Fruit fly (Drosophila melanogaster) whole organism, embryonic: ENCODE measurements around the gene CG10570.

Source experiments
- Ada2b ChIP-seq: fragments of 200-800 bp; sonication (Bioruptor generic); IDR thresholded peaks from 2 replicates; pipeline ENCODE4 v1.3.6; 2022; ENCODE audit warnings: missing biosample characterization, missing genetic modification characterization
- Antp ChIP-seq: fragments of 200-800 bp; sonication (Bioruptor generic); optimal IDR thresholded peaks from 3 replicates; lab custom pipeline; 2016; ENCODE audit warnings: missing biosample characterization, missing genetic modification characterization
- Asciz ChIP-seq: fragments of 200-800 bp; sonication (Bioruptor generic); optimal IDR thresholded peaks from 2 replicates; lab custom pipeline; 2017; ENCODE audit warnings: missing biosample characterization, mild to moderate bottlenecking, missing genetic modification characterization, missing genetic modification reagents
- CG10321 ChIP-seq: fragments of 200-800 bp; sonication (Bioruptor generic); IDR thresholded peaks from 2 replicates; pipeline ENCODE4 v1.3.6; 2022; ENCODE audit warnings: missing biosample characterization, missing genetic modification characterization
- CG11398 ChIP-seq: fragments of 200-800 bp; sonication (Bioruptor generic); optimal IDR thresholded peaks from 2 replicates; lab custom pipeline; 2016; ENCODE audit warnings: missing biosample characterization, missing genetic modification characterization
- CG11696 ChIP-seq: fragments of 200-800 bp; sonication (Bioruptor generic); IDR thresholded peaks from 2 replicates; pipeline ENCODE4 v1.3.6; 2022; ENCODE audit warnings: missing biosample characterization, missing genetic modification characterization
- CG12219 ChIP-seq: fragments of 200-800 bp; sonication (Bioruptor generic); optimal IDR thresholded peaks from 3 replicates; lab custom pipeline; 2018; ENCODE audit warnings: missing biosample characterization, mild to moderate bottlenecking, missing genetic modification characterization
- CG13894 ChIP-seq: fragments of 200-800 bp; sonication (Bioruptor generic); optimal IDR thresholded peaks from 3 replicates; lab custom pipeline; 2018; ENCODE audit warnings: missing biosample characterization, mild to moderate bottlenecking, missing genetic modification characterization, moderate library complexity
- CG14860 ChIP-seq: fragments of 200-800 bp; sonication (Bioruptor generic); IDR thresholded peaks from 3 replicates; pipeline ENCODE4 v1.3.6; 2022; ENCODE audit warnings: missing biosample characterization, missing genetic modification characterization; ENCODE audit not compliant: partially characterized antibody
- CG18764 ChIP-seq: fragments of 200-800 bp; sonication (Bioruptor generic); optimal IDR thresholded peaks from 3 replicates; lab custom pipeline; 2016; ENCODE audit warnings: missing biosample characterization, missing genetic modification characterization
- CG2875 ChIP-seq: fragments of 200-800 bp; sonication (Bioruptor generic); optimal IDR thresholded peaks from 2 replicates; lab custom pipeline; 2017; ENCODE audit warnings: missing biosample characterization, mild to moderate bottlenecking, missing genetic modification characterization, missing genetic modification reagents
- CG3065 ChIP-seq: fragments of 200-800 bp; sonication (Bioruptor generic); optimal IDR thresholded peaks from 2 replicates; lab custom pipeline; 2016; ENCODE audit warnings: missing biosample characterization, missing genetic modification characterization
- CG31441 ChIP-seq: fragments of 200-800 bp; sonication (Bioruptor generic); IDR thresholded peaks from 2 replicates; pipeline ENCODE4 v1.3.6; 2022; ENCODE audit warnings: missing biosample characterization, missing genetic modification characterization
- CG7745 ChIP-seq: fragments of 200-800 bp; sonication (Bioruptor generic); optimal IDR thresholded peaks from 2 replicates; lab custom pipeline; 2018; ENCODE audit warnings: missing biosample characterization, mild to moderate bottlenecking, missing genetic modification characterization, moderate library complexity
- CG7786 ChIP-seq: fragments of 200-800 bp; sonication (Bioruptor generic); optimal IDR thresholded peaks from 2 replicates; lab custom pipeline; 2016; ENCODE audit warnings: missing biosample characterization, missing genetic modification characterization
- CG7987 ChIP-seq: fragments of 200-800 bp; sonication (Bioruptor generic); optimal IDR thresholded peaks from 2 replicates; lab custom pipeline; 2018; ENCODE audit warnings: missing biosample characterization, mild to moderate bottlenecking, missing genetic modification characterization, moderate library complexity
- CG8478 ChIP-seq: fragments of >200 bp; optimal IDR thresholded peaks from 2 replicates; lab custom pipeline; 2018
- CG8924 ChIP-seq: fragments of 200-800 bp; optimal IDR thresholded peaks from 3 replicates; lab custom pipeline; 2019; ENCODE audit warnings: missing biosample characterization, mild to moderate bottlenecking, missing genetic modification characterization, moderate library complexity
- Gsc ChIP-seq: fragments of 200-800 bp; sonication (Bioruptor generic); IDR thresholded peaks from 2 replicates; pipeline ENCODE4 v1.3.6; 2022; ENCODE audit warnings: missing biosample characterization, missing genetic modification characterization
- H15 ChIP-seq: fragments of 200-800 bp; sonication (Bioruptor generic); IDR thresholded peaks from 3 replicates; pipeline ENCODE4 v1.3.6; 2022; ENCODE audit warnings: missing biosample characterization, missing genetic modification characterization
- HLH3B ChIP-seq: fragments of 200-800 bp; sonication (Bioruptor generic); IDR thresholded peaks from 2 replicates; pipeline ENCODE4 v1.3.6; 2022; ENCODE audit warnings: missing biosample characterization, missing genetic modification characterization
- HLH54F ChIP-seq: fragments of 200-800 bp; sonication (Bioruptor generic); optimal IDR thresholded peaks from 3 replicates; lab custom pipeline; 2016; ENCODE audit warnings: missing biosample characterization, missing genetic modification characterization
- Hey ChIP-seq: fragments of 200-800 bp; sonication (Bioruptor generic); optimal IDR thresholded peaks from 3 replicates; lab custom pipeline; 2018; ENCODE audit warnings: missing biosample characterization, mild to moderate bottlenecking, missing genetic modification characterization
- Hr3 ChIP-seq: fragments of 200-800 bp; sonication (Bioruptor generic); optimal IDR thresholded peaks from 3 replicates; lab custom pipeline; 2016; ENCODE audit warnings: missing biosample characterization, missing genetic modification characterization
- Max ChIP-seq: fragments of 200-800 bp; sonication (Bioruptor generic); optimal IDR thresholded peaks from 2 replicates; lab custom pipeline; 2016; ENCODE audit warnings: missing biosample characterization, mild to moderate bottlenecking, missing genetic modification characterization
- NfI ChIP-seq: fragments of 200-800 bp; sonication (Bioruptor generic); optimal IDR thresholded peaks from 3 replicates; lab custom pipeline; 2018; ENCODE audit warnings: missing biosample characterization, mild to moderate bottlenecking, missing genetic modification characterization, moderate library complexity
- Optix ChIP-seq: fragments of 200-800 bp; sonication (Bioruptor generic); IDR thresholded peaks from 3 replicates; pipeline ENCODE4 v1.3.6; 2022; ENCODE audit warnings: missing biosample characterization, missing genetic modification characterization
- Pdp1 ChIP-seq, 2 experiments: fragments of 200-800 bp; sonication (Bioruptor generic); optimal IDR thresholded peaks; 3 replicates each; lab custom pipeline; 2016; ENCODE audit warnings: missing biosample characterization in 2 of 2, missing genetic modification characterization in 2 of 2, mild to moderate bottlenecking in 1 of 2, moderate library complexity in 1 of 2
- Sin3A ChIP-seq: fragments of >200 bp; optimal IDR thresholded peaks from 2 replicates; lab custom pipeline; 2018
- aop ChIP-seq: fragments of 200-800 bp; sonication (Bioruptor generic); IDR thresholded peaks from 2 replicates; pipeline ENCODE4 v1.3.6; 2022; ENCODE audit warnings: missing biosample characterization, missing genetic modification characterization
- az2 ChIP-seq: fragments of 200-800 bp; sonication (Bioruptor generic); optimal IDR thresholded peaks from 3 replicates; lab custom pipeline; 2016; ENCODE audit warnings: missing biosample characterization, missing genetic modification characterization
- chinmo ChIP-seq: fragments of 200-800 bp; sonication (Bioruptor generic); IDR thresholded peaks from 4 replicates; pipeline ENCODE4 v1.3.6; 2022; ENCODE audit warnings: missing biosample characterization, missing genetic modification characterization; ENCODE audit not compliant: partially characterized antibody
- chn ChIP-seq: fragments of 200-800 bp; sonication (Bioruptor generic); optimal IDR thresholded peaks from 2 replicates; lab custom pipeline; 2016; ENCODE audit warnings: missing biosample characterization, missing genetic modification characterization
- croc ChIP-seq: fragments of 200-800 bp; sonication (Bioruptor generic); conservative IDR thresholded peaks from 3 replicates; pipeline ENCODE4 v1.3.6; 2022; ENCODE audit warnings: missing biosample characterization, missing genetic modification characterization
- dmrt11E ChIP-seq: fragments of 200-800 bp; sonication (Bioruptor generic); optimal IDR thresholded peaks from 3 replicates; lab custom pipeline; 2018; ENCODE audit warnings: missing biosample characterization, mild to moderate bottlenecking, missing genetic modification characterization, moderate library complexity
- en ChIP-seq: fragments of 200-800 bp; sonication (Bioruptor generic); optimal IDR thresholded peaks from 2 replicates; lab custom pipeline; 2016; ENCODE audit warnings: missing biosample characterization, missing genetic modification characterization
- gsb-n ChIP-seq: fragments of 200-800 bp; sonication (Bioruptor generic); optimal IDR thresholded peaks from 3 replicates; lab custom pipeline; 2018; ENCODE audit warnings: missing biosample characterization, mild to moderate bottlenecking, missing genetic modification characterization
- knrl ChIP-seq: fragments of 200-800 bp; sonication (Bioruptor generic); IDR thresholded peaks from 3 replicates; pipeline ENCODE4 v1.3.6; 2022; ENCODE audit warnings: missing biosample characterization, missing genetic modification characterization; ENCODE audit not compliant: partially characterized antibody
- lbe ChIP-seq: fragments of 200-800 bp; sonication (Bioruptor generic); optimal IDR thresholded peaks from 2 replicates; lab custom pipeline; 2016; ENCODE audit warnings: missing biosample characterization, mild to moderate bottlenecking, missing genetic modification characterization
- lmd ChIP-seq: fragments of 200-800 bp; sonication (Bioruptor generic); IDR thresholded peaks from 2 replicates; pipeline ENCODE4 v1.3.6; 2022; ENCODE audit warnings: missing biosample characterization, missing genetic modification characterization
- lov ChIP-seq, 2 experiments: fragments of 200-800 bp in 1 of 2; fragments of >200 bp in 1 of 2; sonication (Bioruptor generic) in 1 of 2; IDR thresholded peaks in 1 of 2; optimal IDR thresholded peaks in 1 of 2; 2 replicates in 1 of 2; 3 replicates in 1 of 2; pipeline versions ENCODE4 v1.3.6 to Lab custom; 2017 to 2022; ENCODE audit warnings: missing biosample characterization in 1 of 2, missing genetic modification characterization in 1 of 2
- maf-S ChIP-seq: fragments of 200-800 bp; sonication (Bioruptor generic); optimal IDR thresholded peaks from 2 replicates; lab custom pipeline; 2016; ENCODE audit warnings: missing biosample characterization, missing genetic modification characterization
- nom ChIP-seq: fragments of 200-800 bp; sonication (Bioruptor generic); optimal IDR thresholded peaks from 2 replicates; lab custom pipeline; 2017; ENCODE audit warnings: missing biosample characterization, missing genetic modification characterization, mild to moderate bottlenecking, moderate library complexity, missing genetic modification reagents
- prd ChIP-seq, 3 experiments: fragments of >200 bp in 2 of 3; fragments of 200-800 bp in 1 of 3; sonication (Bioruptor generic) in 1 of 3; optimal IDR thresholded peaks in 2 of 3; IDR thresholded peaks in 1 of 3; 2 replicates in 2 of 3; 3 replicates in 1 of 3; pipeline versions ENCODE4 v1.3.6 to Lab custom; 2017 to 2022; ENCODE audit warnings: missing biosample characterization in 1 of 3, missing genetic modification characterization in 1 of 3
- salm ChIP-seq: fragments of 200-800 bp; sonication (Bioruptor generic); optimal IDR thresholded peaks from 2 replicates; lab custom pipeline; 2018; ENCODE audit warnings: missing biosample characterization, mild to moderate bottlenecking, missing genetic modification characterization
- slou ChIP-seq: fragments of 200-800 bp; sonication (Bioruptor generic); optimal IDR thresholded peaks from 3 replicates; lab custom pipeline; 2016; ENCODE audit warnings: missing biosample characterization, missing genetic modification characterization
- tgo ChIP-seq: fragments of 200-800 bp; sonication (Bioruptor generic); IDR thresholded peaks from 3 replicates; pipeline ENCODE4 v1.3.6; 2022; ENCODE audit warnings: missing biosample characterization, missing genetic modification characterization
- tio ChIP-seq: fragments of 200-800 bp; sonication (Bioruptor generic); optimal IDR thresholded peaks from 2 replicates; lab custom pipeline; 2017; ENCODE audit warnings: missing biosample characterization, missing genetic modification characterization, inconsistent platforms

CG10570 gene

DNA sequence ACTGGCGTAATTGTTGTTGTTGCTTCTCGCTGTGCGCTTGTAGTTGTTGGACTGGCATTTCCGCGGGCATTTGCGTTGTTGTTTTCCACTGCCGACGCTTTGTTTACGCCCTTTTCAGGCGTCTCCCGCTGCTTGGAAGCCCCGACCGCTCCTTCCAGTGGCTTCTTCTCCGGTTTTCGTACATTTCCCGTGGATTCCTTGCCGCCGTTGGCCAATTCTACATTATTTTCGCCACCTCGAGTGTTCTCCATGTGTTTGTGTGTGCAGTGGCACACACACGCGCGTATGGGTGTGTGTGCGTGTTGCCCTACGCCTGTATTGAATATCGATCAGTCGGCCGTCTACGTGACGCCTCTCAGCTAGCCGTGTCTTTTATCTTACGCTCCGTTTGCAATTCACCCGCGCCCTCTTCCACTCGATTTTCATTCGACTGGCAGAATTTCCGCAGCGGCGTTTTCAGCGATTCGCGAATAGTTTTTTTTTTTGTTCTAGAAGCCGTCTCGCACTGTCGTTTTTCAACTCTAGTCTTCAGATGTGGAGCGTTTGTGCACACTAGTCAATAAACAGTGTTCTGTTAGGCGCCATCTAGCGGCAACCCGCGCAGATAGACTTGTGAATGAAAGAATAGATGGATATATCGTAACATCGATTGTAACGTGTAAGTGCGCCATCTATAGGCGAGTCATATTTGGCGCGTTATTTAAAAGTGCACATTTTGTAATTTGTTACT, 28.3 kb upstream of the CG10570 start, which contains the start of gene CG10600 (continued):
- TF ChIP-seq knrl (GFP tag; lab: Robert Waterston, UW), result peak; percentile 85
- TF ChIP-seq croc (GFP tag; lab: Robert Waterston, UW), result no peak
- peak; percentile 77 for TF ChIP-seq az2 (GFP tag; lab: Kevin White, UChicago)
- TF ChIP-seq tgo (GFP tag; lab: Robert Waterston, UW), result peak; percentile 38; the same call in 2 of the 3 replicates
- TF ChIP-seq CG3065, result peak; percentile 84
- TF ChIP-seq Max, result peak; percentile 70
- TF ChIP-seq gsb-n (tag; lab: Kevin White, UChicago), result peak; percentile 59
- no peak for TF ChIP-seq lov (optimal IDR thresholded peaks at IDR 0.05; lab: Kevin White, UChicago)
- peak; percentile 70; the same call in 1 of the 3 replicates for TF ChIP-seq lov (GFP tag; IDR thresholded peaks at IDR 0.05; lab: Robert Waterston, UW)
- TF ChIP-seq CG14860 (GFP tag; lab: Robert Waterston, UW), result peak; percentile 76
- TF ChIP-seq CG8478 (lab: Kevin White, UChicago), result peak; percentile 87
- TF ChIP-seq CG7745 (tag; lab: Kevin White, UChicago), result no peak
- TF ChIP-seq CG8924 (tag; lab: Kevin White, UChicago), result peak; percentile 45
- peak; percentile 88 for TF ChIP-seq chn
- TF ChIP-seq slou (GFP tag; lab: Kevin White, UChicago), result peak; percentile 67
- TF ChIP-seq NfI (GFP tag; lab: Kevin White, UChicago), result peak; percentile 86
- peak; percentile 86 for TF ChIP-seq lbe (GFP tag; lab: Kevin White, UChicago)
- peak; percentile 33 for TF ChIP-seq CG12219 (GFP tag; lab: Kevin White, UChicago)
- TF ChIP-seq Hey (tag; lab: Kevin White, UChicago), result no peak
- peak; percentile 59 for TF ChIP-seq HLH3B (GFP tag; lab: Robert Waterston, UW)
- no peak for TF ChIP-seq tio
- peak; percentile 85 for TF ChIP-seq CG7987
- TF ChIP-seq HLH54F (GFP tag; lab: Kevin White, UChicago), result peak; percentile 90
- peak; percentile 54 for TF ChIP-seq nom (GFP tag; lab: Kevin White, UChicago)
- peak; percentile 59; the same call in 1 of the 2 replicates for TF ChIP-seq lmd (GFP tag; lab: Robert Waterston, UW)
- TF ChIP-seq Optix, result peak; percentile 58; the same call in 2 of the 3 replicates
- TF ChIP-seq Antp (GFP tag; lab: Kevin White, UChicago), result peak; percentile 93
- TF ChIP-seq CG18764 (GFP tag; lab: Kevin White, UChicago), result peak; percentile 81
- TF ChIP-seq salm (tag; lab: Kevin White, UChicago), result no peak
- peak; percentile 81 for TF ChIP-seq Hr3 (GFP tag; lab: Kevin White, UChicago)
- peak; percentile 44 for TF ChIP-seq Ada2b (GFP tag; lab: Robert Waterston, UW)
- TF ChIP-seq dmrt11E (tag; lab: Kevin White, UChicago), result peak; percentile 54
- TF ChIP-seq H15 (GFP tag; lab: Robert Waterston, UW), result peak; percentile 53; the same call in 1 of the 3 replicates
- no peak for TF ChIP-seq Gsc (GFP tag; lab: Robert Waterston, UW)
- no peak for TF ChIP-seq prd (optimal IDR thresholded peaks at IDR 0.05; lab: Kevin White, UChicago)
- TF ChIP-seq prd (GFP tag; IDR thresholded peaks at IDR 0.05; lab: Robert Waterston, UW), result peak; percentile 54; the same call in 2 of the 3 replicates
- TF ChIP-seq CG31441 (GFP tag; lab: Robert Waterston, UW), result no peak; the same call in 1 of the 2 replicates
- TF ChIP-seq Pdp1 (GFP tag; optimal IDR thresholded peaks at IDR 0.05; lab: Kevin White, UChicago), result peak; percentile 84
- TF ChIP-seq aop, result no peak
- TF ChIP-seq en, result peak; percentile 31
- TF ChIP-seq chinmo (GFP tag; lab: Robert Waterston, UW), result peak; percentile 93
- no peak for TF ChIP-seq Asciz
- TF ChIP-seq CG13894 (tag; lab: Kevin White, UChicago), result peak; percentile 83
- 0 out of 2 replicates have a peak, but pooled peaks have one; percentile 51 for TF ChIP-seq CG10321
- peak; percentile 87 for TF ChIP-seq Sin3A (lab: Kevin White, UChicago)
- peak; percentile 77 for TF ChIP-seq CG11398 (GFP tag; lab: Kevin White, UChicago)
- TF ChIP-seq CG2875 (GFP tag; lab: Kevin White, UChicago), result peak; percentile 40
- peak; percentile 81 for TF ChIP-seq maf-S (GFP tag; lab: Kevin White, UChicago)
- peak; percentile 88 for TF ChIP-seq CG7786
- TF ChIP-seq CG11696 (GFP tag; lab: Robert Waterston, UW), result peak; percentile 88
